Worm (Caenorhabditis elegans) whole organism, late embryonic: ENCODE measurements around the gene srh-1.
A peak's percentile ranks its signal among the peaks of the same experiment; 100 is the strongest.

Experiments
- C08G9.2 ChIP-seq: sonication (generic microtip); optimal IDR thresholded peaks from 2 replicates; lab custom pipeline; 2016; ENCODE audit warnings: mild to moderate bottlenecking, missing genetic modification characterization, moderate library complexity, missing compliant biosample characterization
- F13H6.1 ChIP-seq: sonication (generic microtip); optimal IDR thresholded peaks from 2 replicates; lab custom pipeline; 2016; ENCODE audit warnings: missing genetic modification characterization, missing compliant biosample characterization
- K09A11.1 ChIP-seq: sonication (generic microtip); optimal IDR thresholded peaks from 2 replicates; lab custom pipeline; 2017; ENCODE audit warnings: antibody characterized with exemption, mild to moderate bottlenecking, missing genetic modification characterization, missing compliant biosample characterization; ENCODE audit not compliant: insufficient read depth
- T23F11.4 ChIP-seq: fragments of 200-800 bp; sonication (Bioruptor generic); optimal IDR thresholded peaks from 2 replicates; lab custom pipeline; 2018; ENCODE audit warnings: mild to moderate bottlenecking, missing genetic modification characterization, missing compliant biosample characterization
- Y22D7AL.16 ChIP-seq: sonication (generic microtip); optimal IDR thresholded peaks from 2 replicates; lab custom pipeline; 2016; ENCODE audit warnings: missing genetic modification characterization, missing compliant biosample characterization
- ahr-1 ChIP-seq: sonication (generic microtip); optimal IDR thresholded peaks from 2 replicates; lab custom pipeline; 2016; ENCODE audit warnings: missing genetic modification characterization, missing compliant biosample characterization
- ceh-18 ChIP-seq: sonication (generic microtip); optimal IDR thresholded peaks from 2 replicates; lab custom pipeline; 2016; ENCODE audit warnings: missing genetic modification characterization, missing compliant biosample characterization
- ceh-22 ChIP-seq: sonication (generic microtip); optimal IDR thresholded peaks from 2 replicates; lab custom pipeline; 2017; ENCODE audit warnings: missing biosample characterization, missing genetic modification characterization
- ceh-30 ChIP-seq: fragments of 150-350 bp; optimal IDR thresholded peaks from 2 replicates; lab custom pipeline; 2014; ENCODE audit warnings: missing biosample characterization, missing genetic modification characterization
- ceh-31 ChIP-seq: sonication (generic microtip); optimal IDR thresholded peaks from 2 replicates; lab custom pipeline; 2016; ENCODE audit warnings: missing genetic modification characterization, missing compliant biosample characterization
- ceh-34 ChIP-seq: sonication (generic microtip); optimal IDR thresholded peaks from 2 replicates; lab custom pipeline; 2016; ENCODE audit warnings: mild to moderate bottlenecking, missing genetic modification characterization, missing compliant biosample characterization
- ceh-6 ChIP-seq: fragments of 200-800 bp; sonication (Bioruptor generic); optimal IDR thresholded peaks from 2 replicates; lab custom pipeline; 2018; ENCODE audit warnings: mild to moderate bottlenecking, missing genetic modification characterization, missing compliant biosample characterization
- ceh-9 ChIP-seq: sonication (generic microtip); optimal IDR thresholded peaks from 2 replicates; lab custom pipeline; 2016; ENCODE audit warnings: mild to moderate bottlenecking, missing genetic modification characterization, inconsistent platforms, missing compliant biosample characterization
- dmd-4 ChIP-seq: sonication (generic microtip); optimal IDR thresholded peaks from 2 replicates; lab custom pipeline; 2016; ENCODE audit warnings: borderline replicate concordance, missing genetic modification characterization, missing compliant biosample characterization
- elt-4 ChIP-seq: sonication (generic microtip); optimal IDR thresholded peaks from 2 replicates; lab custom pipeline; 2016; ENCODE audit warnings: missing genetic modification characterization, missing compliant biosample characterization
- ets-4 ChIP-seq: sonication (generic microtip); optimal IDR thresholded peaks from 2 replicates; lab custom pipeline; 2016; ENCODE audit warnings: missing genetic modification characterization, missing compliant biosample characterization
- fax-1 ChIP-seq: sonication (generic microtip); optimal IDR thresholded peaks from 2 replicates; lab custom pipeline; 2016; ENCODE audit warnings: missing genotype, missing genetic modification characterization, missing compliant biosample characterization
- fkh-10 ChIP-seq: fragments of 150-350 bp; optimal IDR thresholded peaks from 2 replicates; lab custom pipeline; 2014; ENCODE audit warnings: missing biosample characterization, missing genetic modification reagents, missing genetic modification characterization
- fkh-6 ChIP-seq: sonication (generic microtip); optimal IDR thresholded peaks from 2 replicates; lab custom pipeline; 2016; ENCODE audit warnings: missing genetic modification characterization, missing compliant biosample characterization
- hlh-15 ChIP-seq: sonication (generic microtip); optimal IDR thresholded peaks from 2 replicates; lab custom pipeline; 2016; ENCODE audit warnings: missing genetic modification characterization, missing compliant biosample characterization
- hlh-30 ChIP-seq: sonication (generic microtip); optimal IDR thresholded peaks from 2 replicates; lab custom pipeline; 2017; ENCODE audit warnings: antibody characterized with exemption, missing genetic modification characterization, missing compliant biosample characterization; ENCODE audit not compliant: insufficient read depth
- hlh-6 ChIP-seq: sonication (generic microtip); optimal IDR thresholded peaks from 2 replicates; lab custom pipeline; 2016; ENCODE audit warnings: missing genotype, missing genetic modification characterization, missing compliant biosample characterization
- hlh-8 ChIP-seq: sonication (generic microtip); optimal IDR thresholded peaks from 2 replicates; lab custom pipeline; 2016; ENCODE audit warnings: missing genotype, missing genetic modification characterization, missing compliant biosample characterization
- lim-6 ChIP-seq: sonication (generic microtip); optimal IDR thresholded peaks from 2 replicates; lab custom pipeline; 2016; ENCODE audit warnings: missing genetic modification characterization, missing compliant biosample characterization
- mec-3 ChIP-seq: sonication (generic microtip); optimal IDR thresholded peaks from 2 replicates; lab custom pipeline; 2016; ENCODE audit warnings: borderline replicate concordance, missing genetic modification characterization, missing compliant biosample characterization
- nhr-11 ChIP-seq: fragments of 150-350 bp; optimal IDR thresholded peaks from 2 replicates; lab custom pipeline; 2014; ENCODE audit warnings: missing biosample characterization, missing genetic modification characterization
- odd-2 ChIP-seq: sonication (generic microtip); optimal IDR thresholded peaks from 2 replicates; lab custom pipeline; 2017; ENCODE audit warnings: antibody characterized with exemption, mild to moderate bottlenecking, missing genetic modification characterization, missing compliant biosample characterization
- pag-3 ChIP-seq: sonication (generic microtip); optimal IDR thresholded peaks from 2 replicates; lab custom pipeline; 2016; ENCODE audit warnings: missing compliant biosample characterization, missing genetic modification characterization, borderline replicate concordance
- pax-1 ChIP-seq: fragments of 150-350 bp; optimal IDR thresholded peaks from 2 replicates; lab custom pipeline; 2014; ENCODE audit warnings: missing biosample characterization, missing genetic modification characterization
- pha-4 ChIP-seq: fragments of 150-350 bp; optimal IDR thresholded peaks from 2 replicates; lab custom pipeline; 2018; ENCODE audit warnings: missing biosample characterization, missing genetic modification reagents, missing genetic modification characterization
- pqm-1 ChIP-seq: sonication (generic microtip); optimal IDR thresholded peaks from 2 replicates; lab custom pipeline; 2016; ENCODE audit warnings: missing genetic modification characterization, missing compliant biosample characterization
- ref-2 ChIP-seq: sonication (generic microtip); optimal IDR thresholded peaks from 2 replicates; lab custom pipeline; 2016; ENCODE audit warnings: missing genetic modification characterization, missing compliant biosample characterization
- rnt-1 ChIP-seq: sonication (generic microtip); optimal IDR thresholded peaks from 2 replicates; lab custom pipeline; 2016; ENCODE audit warnings: missing genetic modification characterization, missing compliant biosample characterization
- sdc-2 ChIP-seq: sonication (generic microtip); optimal IDR thresholded peaks from 2 replicates; lab custom pipeline; 2016; ENCODE audit warnings: missing genotype, missing genetic modification characterization, missing compliant biosample characterization
- sox-4 ChIP-seq: sonication (generic microtip); optimal IDR thresholded peaks from 2 replicates; lab custom pipeline; 2017; ENCODE audit warnings: mild to moderate bottlenecking, missing genetic modification characterization, inconsistent platforms, missing compliant biosample characterization
- syd-9 ChIP-seq: sonication (generic microtip); optimal IDR thresholded peaks from 2 replicates; lab custom pipeline; 2016; ENCODE audit warnings: mild to moderate bottlenecking, missing genetic modification characterization, moderate library complexity, missing compliant biosample characterization
- tbx-2 ChIP-seq: sonication (generic microtip); optimal IDR thresholded peaks from 2 replicates; lab custom pipeline; 2016; ENCODE audit warnings: missing genetic modification characterization, missing compliant biosample characterization
- unc-55 ChIP-seq: sonication (generic microtip); optimal IDR thresholded peaks from 2 replicates; lab custom pipeline; 2017; ENCODE audit warnings: missing biosample characterization, missing genetic modification reagents, missing genetic modification characterization
- ztf-16 ChIP-seq: sonication (generic microtip); optimal IDR thresholded peaks from 2 replicates; lab custom pipeline; 2017; ENCODE audit warnings: missing genetic modification characterization, missing compliant biosample characterization

Gene srh-1

DNA sequence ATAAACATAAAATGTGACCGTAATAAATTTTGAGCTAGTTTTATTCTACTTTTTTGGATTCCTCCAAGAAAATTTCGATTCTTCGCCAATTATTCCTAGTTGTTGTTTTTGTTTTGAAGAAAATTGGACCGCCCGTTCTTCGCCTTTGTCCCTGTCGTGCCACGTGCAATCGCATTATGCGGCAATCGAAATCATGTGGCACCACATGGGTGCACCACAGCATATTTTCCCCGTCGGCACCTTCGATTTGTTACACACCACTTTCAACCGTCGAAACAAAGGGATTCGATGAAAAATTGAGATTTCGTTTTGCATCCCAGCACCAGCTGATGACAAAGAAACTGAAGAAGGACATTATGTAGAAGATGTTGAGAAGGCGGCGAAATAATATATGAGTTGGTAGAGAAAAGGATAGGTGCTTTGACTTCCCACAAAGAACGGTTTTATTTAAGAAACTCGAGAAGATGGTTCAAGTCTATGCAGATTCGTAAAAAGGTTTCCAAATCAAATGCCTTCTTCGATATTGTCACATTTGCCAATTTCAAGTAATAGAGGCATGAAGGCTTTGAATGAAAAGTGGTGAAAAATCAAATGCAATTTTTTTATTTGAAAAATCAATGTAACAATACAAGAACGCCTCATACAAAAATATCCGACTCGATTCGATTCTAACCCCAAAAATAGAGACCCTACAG lies 43.1 kb downstream of the srh-1 start:
- TF ChIP-seq fkh-6 (tag; lab: Kevin White, UChicago): no peak
- TF ChIP-seq hlh-8 (tag; lab: Kevin White, UChicago): peak; percentile 71
- TF ChIP-seq ref-2 (tag; lab: Kevin White, UChicago): peak; percentile 14
- TF ChIP-seq hlh-30 (tag; lab: Kevin White, UChicago): peak; percentile 63
- no peak for TF ChIP-seq ztf-16 (tag; lab: Kevin White, UChicago)

DNA sequence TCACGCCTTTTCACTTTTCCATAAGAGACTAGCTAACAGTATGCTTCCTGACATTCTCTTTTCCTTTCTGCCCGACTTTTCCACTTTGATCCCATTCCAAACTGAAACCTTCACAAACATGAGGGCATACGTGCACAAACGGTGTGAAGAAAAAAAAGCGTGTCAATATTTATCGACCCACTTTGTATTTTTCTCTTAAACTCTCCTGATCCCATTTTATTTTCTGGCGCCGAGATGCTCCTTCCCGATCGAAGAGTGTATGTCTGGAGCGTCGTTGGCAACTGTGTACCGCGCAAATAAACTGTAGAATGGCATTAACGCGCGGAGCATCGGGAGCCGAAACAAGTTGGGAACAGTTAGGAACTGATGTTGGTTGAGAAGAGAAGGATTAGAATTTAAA lies 43.9 kb downstream of the srh-1 start:
- TF ChIP-seq ceh-18 (tag; lab: Kevin White, UChicago): peak; percentile 6
- no peak for TF ChIP-seq tbx-2 (tag; lab: Kevin White, UChicago)
- no peak for TF ChIP-seq fkh-10 (GFP tag; lab: Kevin White, UChicago)
- no peak for TF ChIP-seq ceh-34
- TF ChIP-seq pqm-1 (tag; lab: Kevin White, UChicago): no peak
- TF ChIP-seq nhr-11 (tag; lab: Kevin White, UChicago): no peak
- no peak for TF ChIP-seq lim-6 (tag; lab: Kevin White, UChicago)
- TF ChIP-seq, all 69 proteins: peak for 1

DNA sequence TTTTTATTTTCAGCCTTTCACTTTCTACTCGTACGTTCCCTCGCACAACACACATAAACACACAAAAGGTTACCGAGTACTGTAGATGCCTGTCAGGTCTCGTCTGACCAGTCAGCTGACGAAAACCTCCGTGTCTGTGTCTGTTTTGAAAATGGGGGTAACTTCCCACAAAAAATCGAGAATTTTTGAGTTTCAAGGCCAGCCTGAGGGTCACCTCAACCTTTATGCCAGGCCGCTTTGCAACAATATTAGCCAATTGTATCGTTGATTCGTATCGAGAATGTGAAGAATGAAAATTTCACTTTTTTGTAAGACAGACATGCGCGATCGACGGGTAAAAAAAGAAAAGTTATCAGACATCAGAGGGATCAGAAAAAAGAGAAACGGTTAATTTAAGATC lies 45.4 kb downstream of the srh-1 start:
- TF ChIP-seq fax-1: no peak
- TF ChIP-seq mec-3 (tag; lab: Kevin White, UChicago): no peak
- no peak for TF ChIP-seq ceh-30
- TF ChIP-seq pha-4: no peak
- TF ChIP-seq fkh-6 (tag; lab: Kevin White, UChicago): no peak
- no peak for TF ChIP-seq K09A11.1 (tag; lab: Kevin White, UChicago)
- TF ChIP-seq ahr-1 (tag; lab: Kevin White, UChicago): no peak
- TF ChIP-seq odd-2 (tag; lab: Kevin White, UChicago): no peak
- TF ChIP-seq hlh-6 (tag; lab: Kevin White, UChicago): no peak
- no peak for TF ChIP-seq syd-9 (tag; lab: Kevin White, UChicago)
- TF ChIP-seq ets-4: no peak
- TF ChIP-seq T23F11.4: no peak
- TF ChIP-seq elt-4 (tag; lab: Kevin White, UChicago): no peak
- TF ChIP-seq pax-1 (tag; lab: Kevin White, UChicago): no peak
- TF ChIP-seq Y22D7AL.16 (tag; lab: Kevin White, UChicago): no peak
- no peak for TF ChIP-seq unc-55 (GFP tag; lab: Kevin White, UChicago)
- TF ChIP-seq, all 69 proteins: peak for 0

DNA sequence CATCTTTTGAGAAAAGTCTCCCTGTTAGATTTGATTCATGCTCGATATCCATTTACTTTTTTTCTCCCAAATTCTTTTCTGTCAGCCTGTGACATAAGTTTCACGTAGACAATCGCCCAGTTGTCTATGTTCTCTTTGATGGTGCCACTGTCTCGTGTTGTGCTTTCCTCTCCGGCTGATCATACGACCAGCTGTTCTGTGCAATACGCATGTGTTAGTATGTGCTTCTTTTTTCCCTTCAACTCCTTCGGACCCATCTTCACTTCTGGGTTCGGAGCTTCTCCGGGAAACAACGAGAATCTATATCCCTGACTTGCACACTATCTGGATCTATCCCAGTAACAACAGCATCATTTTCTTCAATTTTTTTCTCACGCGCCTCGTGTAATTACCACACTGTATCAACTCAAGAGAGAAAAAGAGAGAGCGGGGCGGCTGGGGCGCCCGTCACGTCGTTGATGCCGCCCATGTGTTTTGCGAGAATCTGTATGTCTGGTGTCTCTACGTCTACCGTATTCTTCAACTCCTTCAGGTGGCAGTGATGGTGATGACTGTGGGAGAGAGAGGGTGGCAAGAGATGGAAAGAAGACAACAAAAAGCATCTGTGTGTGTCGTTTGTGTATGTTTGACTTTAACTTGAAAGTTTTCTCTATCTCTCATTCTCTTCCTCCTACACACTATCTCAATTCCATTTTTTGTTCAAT lies 46.3 kb downstream of the srh-1 start:
- TF ChIP-seq ceh-18 (tag; lab: Kevin White, UChicago): peak; percentile 96
- no peak for TF ChIP-seq dmd-4 (tag; lab: Kevin White, UChicago)
- peak; percentile 32 for TF ChIP-seq hlh-30 (tag; lab: Kevin White, UChicago)
- TF ChIP-seq ceh-6: no peak
- TF ChIP-seq ceh-31: peak; percentile 44
- peak; percentile 30 for TF ChIP-seq sdc-2 (tag; lab: Kevin White, UChicago)
- peak; percentile 18 for TF ChIP-seq T23F11.4
- TF ChIP-seq F13H6.1 (tag; lab: Kevin White, UChicago): peak; percentile 6
- TF ChIP-seq tbx-2 (tag; lab: Kevin White, UChicago): peak; percentile 55
- TF ChIP-seq C08G9.2 (tag; lab: Kevin White, UChicago): peak; percentile 22
- no peak for TF ChIP-seq hlh-15 (tag; lab: Kevin White, UChicago)
- peak; percentile 33 for TF ChIP-seq ets-4
- no peak for TF ChIP-seq pag-3
- no peak for TF ChIP-seq ceh-22 (tag; lab: Kevin White, UChicago)
- no peak for TF ChIP-seq ceh-9 (tag; lab: Kevin White, UChicago)
- TF ChIP-seq unc-55 (GFP tag; lab: Kevin White, UChicago): peak; percentile 29
- peak; percentile 4 for TF ChIP-seq pqm-1 (tag; lab: Kevin White, UChicago)
- no peak for TF ChIP-seq pha-4
- peak; percentile 92 for TF ChIP-seq hlh-8 (tag; lab: Kevin White, UChicago)
- no peak for TF ChIP-seq sox-4 (tag; lab: Kevin White, UChicago)
- TF ChIP-seq ztf-16 (tag; lab: Kevin White, UChicago): peak; percentile 30
- TF ChIP-seq rnt-1 (tag; lab: Kevin White, UChicago): peak; percentile 55
